Worm (Caenorhabditis elegans): Measurements from ENCODE around the gene ugt-30.

The ugt-30 gene

DNA sequence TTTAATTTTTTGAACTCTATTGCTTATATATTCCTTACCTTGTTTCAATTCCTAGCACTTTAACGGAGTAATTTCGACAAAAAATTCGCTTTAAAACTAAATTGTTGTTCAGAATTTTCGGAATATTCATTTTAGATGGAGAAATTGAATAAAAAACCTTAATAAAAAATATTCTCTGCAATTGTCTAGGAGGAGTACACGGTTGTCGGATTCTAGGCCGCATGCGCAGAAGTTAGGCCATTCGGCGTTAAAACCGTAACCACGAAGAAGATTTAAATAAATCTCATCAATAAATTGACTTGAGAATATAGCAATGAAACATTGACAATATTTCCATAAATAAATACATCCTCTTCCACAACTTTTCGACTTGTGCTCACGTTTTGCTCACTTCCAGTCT, 42.8 kb downstream of the ugt-30 start, which contains the start of the genes C01G10.10 and C01G10.9 (continued):
- TF ChIP-seq dve-1 (tag; optimal IDR thresholded peaks at IDR 0.05; ENCODE audit: insufficient read depth): peak; percentile 39
- TF ChIP-seq aha-1 (tag): peak; percentile 31
- TF ChIP-seq ztf-7 (tag; optimal IDR thresholded peaks at IDR 0.05): no peak
- TF ChIP-seq mes-2 (tag; optimal IDR thresholded peaks at IDR 0.05; ENCODE audit: poor library complexity, severe bottlenecking): peak; percentile 98
- TF ChIP-seq skn-1 (tag; optimal IDR thresholded peaks at IDR 0.05): no peak
- TF ChIP-seq zfp-2 (tag; optimal IDR thresholded peaks at IDR 0.05): no peak
- no peak for TF ChIP-seq arid-1 (GFP tag; conservative IDR thresholded peaks at IDR 0.05)
- no peak for TF ChIP-seq php-3 (GFP tag; IDR thresholded peaks at IDR 0.05)
- TF ChIP-seq ceh-82 (tag; optimal IDR thresholded peaks at IDR 0.05): no peak
- TF ChIP-seq ZK546.5 (tag; optimal IDR thresholded peaks at IDR 0.05): no peak
- TF ChIP-seq lim-7 (GFP tag; IDR thresholded peaks at IDR 0.05): no peak
- TF ChIP-seq Y48G9A.11 (GFP tag; IDR thresholded peaks at IDR 0.05): no peak
- TF ChIP-seq daf-16 (GFP tag; optimal IDR thresholded peaks at IDR 0.05): peak in 1 of 2 experiments; percentile 7
- TF ChIP-seq daf-16 (tag; optimal IDR thresholded peaks at IDR 0.05): peak; percentile 19
- TF ChIP-seq aly-2 (tag; optimal IDR thresholded peaks at IDR 0.05): no peak
- TF ChIP-seq fos-1 (tag; optimal IDR thresholded peaks at IDR 0.05): no peak
- TF ChIP-seq F10B5.3 (tag; optimal IDR thresholded peaks at IDR 0.05): no peak
- TF ChIP-seq ctbp-1 (GFP tag; IDR thresholded peaks at IDR 0.05): no peak
- TF ChIP-seq nhr-41 (GFP tag; IDR thresholded peaks at IDR 0.05): no peak
- no peak for TF ChIP-seq unc-62 (GFP tag; optimal IDR thresholded peaks at IDR 0.05 in 1 of 2)
- TF ChIP-seq unc-62 (tag; optimal IDR thresholded peaks at IDR 0.05): no peak
- no peak for TF ChIP-seq lin-1 (GFP tag; IDR thresholded peaks at IDR 0.05)
- TF ChIP-seq nhr-111 (GFP tag; optimal IDR thresholded peaks at IDR 0.05): no peak
- no peak for TF ChIP-seq zag-1 (tag; optimal IDR thresholded peaks at IDR 0.05)
- TF ChIP-seq gei-8 (GFP tag; optimal IDR thresholded peaks at IDR 0.05): no peak
- TF ChIP-seq fkh-10 (GFP tag; optimal IDR thresholded peaks at IDR 0.05): no peak
- peak; percentile 74 for TF ChIP-seq lin-38 (GFP tag; IDR thresholded peaks at IDR 0.05)

DNA sequence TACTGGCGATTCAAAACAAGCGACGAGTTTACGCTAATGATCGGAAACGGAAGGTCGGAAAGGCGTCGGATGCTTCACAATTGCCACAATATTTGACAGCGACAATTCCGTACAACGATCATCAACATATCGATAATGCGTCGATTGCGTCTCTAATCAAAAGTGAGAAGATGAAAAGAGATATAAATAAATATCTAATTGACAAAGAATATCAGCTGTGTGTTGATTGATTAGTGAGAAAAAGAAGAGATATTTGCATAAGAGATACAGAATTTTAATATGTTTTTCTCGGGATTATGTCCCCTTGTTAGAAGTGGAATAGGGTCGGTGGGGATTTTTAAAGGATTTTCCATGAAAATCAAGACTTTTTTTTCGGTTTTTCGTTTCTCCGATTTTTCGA, 46.5 kb downstream of the ugt-30 start:
- TF ChIP-seq lin-15B (tag; optimal IDR thresholded peaks at IDR 0.05) (no peak), zip-11 (GFP tag; IDR thresholded peaks at IDR 0.05) (no peak), dmd-9 (GFP tag; IDR thresholded peaks at IDR 0.05) (no peak), dmd-6 (GFP tag; IDR thresholded peaks at IDR 0.05) (no peak), spr-3 (GFP tag; optimal IDR thresholded peaks at IDR 0.05) (no peak), madf-9 (GFP tag; conservative IDR thresholded peaks at IDR 0.05) (no peak), attf-4 (tag; optimal IDR thresholded peaks at IDR 0.05) (no peak), Y105C5A.15 (GFP tag; IDR thresholded peaks at IDR 0.05) (no peak), D1046.2 (GFP tag; IDR thresholded peaks at IDR 0.05) (no peak), rbr-2 (tag; optimal IDR thresholded peaks at IDR 0.05) (no peak), nhr-237 (tag; optimal IDR thresholded peaks at IDR 0.05) (no peak), ztf-11 (tag; optimal IDR thresholded peaks at IDR 0.05) (no peak), egl-27 (tag; optimal IDR thresholded peaks at IDR 0.05) (no peak), nhr-11 (tag; optimal IDR thresholded peaks at IDR 0.05) (no peak), Y5F2A.4 (GFP tag; optimal IDR thresholded peaks at IDR 0.05) (no peak), sdz-12 (GFP tag; optimal IDR thresholded peaks at IDR 0.05) (no peak), duxl-1 (tag; optimal IDR thresholded peaks at IDR 0.05; ENCODE audit: poor library complexity) (no peak), ceh-82 (tag; optimal IDR thresholded peaks at IDR 0.05) (no peak), daf-16 (GFP tag; optimal IDR thresholded peaks at IDR 0.05) (no peak), daf-16 (tag; optimal IDR thresholded peaks at IDR 0.05) (no peak), saeg-2 (GFP tag; IDR thresholded peaks at IDR 0.05) (no peak)

Data from whole organism, L4 larva.